Worm (Caenorhabditis elegans) whole organism, L4 larva: ENCODE results near the gene dct-8.

Experiments
- ama-1 ChIP-seq: fragments of 150-350 bp; optimal IDR thresholded peaks from 2 replicates; lab custom pipeline; 2014; ENCODE audit warnings: inconsistent platforms, mixed read lengths
- ceh-82 ChIP-seq: sonication (generic microtip); optimal IDR thresholded peaks from 2 replicates; lab custom pipeline; 2017; ENCODE audit warnings: missing biosample characterization, missing genetic modification characterization
- lin-29 ChIP-seq: fragments of 200-800 bp; sonication (Bioruptor generic); IDR thresholded peaks from 2 replicates; pipeline ENCODE4 v1.3.6; 2022; ENCODE audit warnings: missing genetic modification reagents, missing genetic modification characterization, missing compliant biosample characterization
- madf-5 ChIP-seq, 2 experiments: fragments of 200-800 bp; sonication (Bioruptor generic); IDR thresholded peaks; 2 replicates each; pipeline ENCODE4 v1.3.6; 2022; ENCODE audit warnings: missing compliant biosample characterization in 2 of 2, missing genetic modification characterization in 2 of 2
- mxl-2 ChIP-seq: fragments of 200-800 bp; sonication (Bioruptor generic); conservative IDR thresholded peaks from 2 replicates; pipeline ENCODE4 v1.3.6; 2022; ENCODE audit warnings: missing genetic modification reagents, missing genetic modification characterization, missing compliant biosample characterization
- nhr-11 ChIP-seq: fragments of 150-350 bp; optimal IDR thresholded peaks from 2 replicates; lab custom pipeline; 2014; ENCODE audit warnings: missing biosample characterization, missing genetic modification characterization
- sdz-12 ChIP-seq: fragments of 200-800 bp; sonication (Bioruptor generic); optimal IDR thresholded peaks from 2 replicates; lab custom pipeline; 2018; ENCODE audit warnings: mild to moderate bottlenecking, missing genetic modification characterization, missing compliant biosample characterization
- snpc-4 ChIP-seq: fragments of 150-350 bp; optimal IDR thresholded peaks from 2 replicates; lab custom pipeline; 2014; ENCODE audit warnings: missing biosample characterization, missing genetic modification characterization
- unc-130 ChIP-seq: sonication (generic microtip); optimal IDR thresholded peaks from 2 replicates; lab custom pipeline; 2016; ENCODE audit warnings: missing genetic modification reagents, missing genetic modification characterization, missing compliant biosample characterization
- unc-62 ChIP-seq, 3 experiments: fragments of 150-350 bp in 1 of 3; sonication (generic microtip); optimal IDR thresholded peaks in 2 of 3; peaks in 1 of 3; 1 replicate in 1 of 3; 2 replicates in 2 of 3; lab custom pipeline; 2014 to 2017; ENCODE audit warnings: missing biosample characterization in 3 of 3, missing genetic modification characterization in 3 of 3, missing genetic modification reagents in 3 of 3, missing genotype in 1 of 3

DNA sequence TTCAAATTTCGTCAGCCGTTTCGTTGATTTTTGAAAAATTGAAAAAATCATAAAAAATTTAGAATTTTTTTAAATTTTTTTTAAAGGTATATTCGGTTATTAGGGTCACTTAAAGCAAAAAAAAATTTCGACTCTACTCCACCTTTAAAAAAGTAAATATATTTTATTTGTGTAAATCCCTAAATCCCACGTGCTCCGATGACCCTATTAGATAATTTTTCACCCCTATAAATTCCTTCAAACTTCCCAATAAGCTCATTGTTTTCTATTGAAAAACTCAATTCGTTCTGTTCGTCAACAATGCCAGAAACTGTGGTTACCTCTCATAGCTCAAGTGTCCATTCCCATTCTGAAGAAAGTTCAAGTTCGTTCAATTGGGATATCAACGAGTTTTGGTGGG is 17.7 kb downstream of the dct-8 start, which contains the start of gene F56D6.20:
- no peak for TF ChIP-seq snpc-4
- TF ChIP-seq nhr-11 = no peak
- no peak for TF ChIP-seq ceh-82 (tag; lab: Kevin White, UChicago)
- no peak for TF ChIP-seq lin-29 (GFP tag; lab: Robert Waterston, UW)
- TF ChIP-seq unc-62 (GFP tag; optimal IDR thresholded peaks at IDR 0.05 in 1 of 2; lab: Kevin White, UChicago) = no peak
- TF ChIP-seq unc-62 (tag; optimal IDR thresholded peaks at IDR 0.05; lab: Kevin White, UChicago) = no peak
- no peak for TF ChIP-seq unc-130
- no peak for TF ChIP-seq madf-5 (GFP tag; IDR thresholded peaks at IDR 0.05; lab: Robert Waterston, UW)
- TF ChIP-seq mxl-2 (GFP tag; lab: Robert Waterston, UW) = no peak
- no peak for TF ChIP-seq ama-1
- TF ChIP-seq sdz-12 (GFP tag; lab: Kevin White, UChicago) = no peak
